Fruit fly (Drosophila melanogaster): Measurements from ENCODE around the gene CG6012.
A peak's percentile ranks its signal among the peaks of the same experiment; 100 is the strongest.

The CG6012 gene

DNA sequence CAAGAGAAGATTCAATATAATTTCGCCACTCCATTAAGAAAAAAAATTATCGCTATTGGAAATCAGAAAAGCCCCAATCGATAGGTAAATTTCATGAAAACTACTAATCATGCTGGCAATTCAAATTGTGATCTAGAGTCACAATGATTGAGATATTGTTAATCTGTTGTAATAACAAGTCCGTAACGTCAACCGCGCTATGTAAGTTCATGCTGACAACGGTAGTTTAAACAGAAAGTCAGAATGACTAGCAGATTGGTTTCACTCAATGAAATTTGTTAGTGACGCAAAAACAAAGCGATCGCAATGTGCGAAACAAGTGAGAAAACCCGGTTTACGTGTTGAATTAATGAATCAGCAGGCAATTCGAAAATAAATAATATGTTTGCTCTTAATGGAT lies 4.2 kb downstream of the CG6012 start:
- no peak for TF ChIP-seq ey (GFP tag; optimal IDR thresholded peaks at IDR 0.05)

DNA sequence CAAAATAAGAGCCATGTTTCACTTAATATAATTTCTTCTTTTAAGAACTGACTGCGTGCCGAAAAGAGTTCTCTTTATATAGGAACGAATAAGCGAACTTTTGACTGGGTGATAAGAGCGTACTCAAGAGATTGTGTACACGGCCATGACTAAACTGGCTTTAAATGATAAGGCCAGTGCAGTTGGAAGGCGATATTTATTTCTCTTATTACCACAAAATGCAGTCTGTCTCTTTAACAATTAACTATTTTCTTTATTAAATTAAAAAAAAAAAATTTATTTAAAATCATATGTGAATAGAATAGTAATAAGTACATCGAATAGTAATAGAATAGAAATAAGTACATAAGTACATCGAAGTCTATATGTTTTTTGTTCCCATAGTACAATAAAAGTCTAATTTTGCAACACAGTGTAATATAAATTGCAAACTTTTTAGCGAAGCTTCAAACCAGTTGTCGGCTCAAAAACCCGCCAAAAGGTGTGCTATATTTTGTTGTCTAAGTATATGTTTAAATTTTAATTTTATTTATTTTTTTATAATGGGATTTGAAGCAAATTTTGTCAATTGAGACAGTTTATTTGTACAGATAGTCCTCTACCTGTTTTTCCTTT lies 8.9 kb downstream of the CG6012 start, which contains the start of gene CG31810:
CG31810 (minus strand) TSS at position 51 of the 615 bp plus-strand sequence.
- TF ChIP-seq CrebA (GFP tag; optimal IDR thresholded peaks at IDR 0.05; ENCODE audit: borderline replicate concordance) (no peak), Dif (GFP tag; optimal IDR thresholded peaks at IDR 0.05; ENCODE audit: partially characterized antibody) (peak; percentile 28), Jra (GFP tag; optimal IDR thresholded peaks at IDR 0.05) (no peak), HLH106 (tag; optimal IDR thresholded peaks at IDR 0.05) (peak; percentile 1), dl (GFP tag; optimal IDR thresholded peaks at IDR 0.05; ENCODE audit: insufficient read depth in 1 of 2, partially characterized antibody in 2 of 2) (peak in 1 of 2 experiments; percentile 31), Myc (optimal IDR thresholded peaks at IDR 0.05) (peak; percentile 36)

DNA sequence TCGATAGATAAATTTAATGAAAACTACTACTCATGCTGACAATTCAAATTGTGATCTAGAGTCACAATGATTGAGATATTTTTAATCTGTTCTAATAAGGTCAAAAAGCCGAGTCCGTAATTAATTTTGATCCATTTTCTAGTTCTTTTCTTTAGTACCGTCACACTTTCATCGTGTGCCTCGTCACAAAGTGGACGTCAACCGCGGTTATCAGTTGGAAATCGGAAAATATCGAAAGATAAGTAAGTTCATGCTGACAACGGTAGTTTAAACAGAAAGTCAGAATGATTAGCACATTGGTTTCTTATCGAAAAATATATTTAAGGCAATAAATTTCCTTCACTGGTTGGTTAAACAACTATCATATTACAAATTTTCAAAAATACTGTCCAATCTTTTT lies 10.8 kb downstream of the CG6012 start:
- TF ChIP-seq Rel (GFP tag; optimal IDR thresholded peaks at IDR 0.05) (no peak), Rel (tag; optimal IDR thresholded peaks at IDR 0.05) (no peak), OdsH (GFP tag; optimal IDR thresholded peaks at IDR 0.05) (no peak), dmrt93B (GFP tag; optimal IDR thresholded peaks at IDR 0.05) (no peak), Hr78 (GFP tag; optimal IDR thresholded peaks at IDR 0.05) (no peak), Dfd (GFP tag; optimal IDR thresholded peaks at IDR 0.05) (no peak), CG9705 (GFP tag; optimal IDR thresholded peaks at IDR 0.05) (no peak), Vsx2 (GFP tag; optimal IDR thresholded peaks at IDR 0.05; ENCODE audit: partially characterized antibody) (no peak), h (GFP tag; optimal IDR thresholded peaks at IDR 0.05) (no peak), dsf (GFP tag; optimal IDR thresholded peaks at IDR 0.05; ENCODE audit: borderline replicate concordance) (no peak), Sp1 (GFP tag; optimal IDR thresholded peaks at IDR 0.05) (no peak), Hr83 (GFP tag; optimal IDR thresholded peaks at IDR 0.05; ENCODE audit: poor library complexity, severe bottlenecking) (no peak), dl (GFP tag; optimal IDR thresholded peaks at IDR 0.05; ENCODE audit: insufficient read depth in 1 of 2, partially characterized antibody in 2 of 2) (no peak), pan (optimal IDR thresholded peaks at IDR 0.05) (no peak), jim (GFP tag; optimal IDR thresholded peaks at IDR 0.05) (no peak), Abd-B (GFP tag; optimal IDR thresholded peaks at IDR 0.05) (no peak), Hnf4 (GFP tag; optimal IDR thresholded peaks at IDR 0.05) (no peak), foxo (GFP tag; optimal IDR thresholded peaks at IDR 0.05) (no peak), br (GFP tag; optimal IDR thresholded peaks at IDR 0.05) (no peak), sage (GFP tag; optimal IDR thresholded peaks at IDR 0.05) (no peak)

DNA sequence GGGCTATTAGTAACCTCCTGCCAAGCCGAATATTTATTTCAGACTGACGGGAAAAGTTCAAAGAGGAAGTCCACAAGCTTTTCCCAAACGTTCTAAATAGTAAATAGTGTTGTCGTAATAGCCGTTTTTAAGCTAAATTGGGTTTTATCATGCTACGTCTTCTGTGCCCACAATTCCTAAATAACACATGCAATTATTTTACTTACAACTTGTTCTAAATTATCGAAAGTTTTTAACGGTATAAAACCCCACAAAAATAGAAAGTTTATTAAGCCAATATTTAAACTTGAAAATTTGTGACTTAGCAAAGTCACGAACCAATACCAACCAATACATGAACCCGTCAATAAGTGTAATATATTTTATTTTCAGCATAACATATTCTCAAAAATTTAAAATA lies 12.6 kb downstream of the CG6012 start, which contains the start of gene CG13284:
CG13284 (minus strand) TSS at position 47 of the 400 bp plus-strand sequence.
- no peak for TF ChIP-seq br (GFP tag; optimal IDR thresholded peaks at IDR 0.05)
- TF ChIP-seq tai (GFP tag; optimal IDR thresholded peaks at IDR 0.05): no peak

DNA sequence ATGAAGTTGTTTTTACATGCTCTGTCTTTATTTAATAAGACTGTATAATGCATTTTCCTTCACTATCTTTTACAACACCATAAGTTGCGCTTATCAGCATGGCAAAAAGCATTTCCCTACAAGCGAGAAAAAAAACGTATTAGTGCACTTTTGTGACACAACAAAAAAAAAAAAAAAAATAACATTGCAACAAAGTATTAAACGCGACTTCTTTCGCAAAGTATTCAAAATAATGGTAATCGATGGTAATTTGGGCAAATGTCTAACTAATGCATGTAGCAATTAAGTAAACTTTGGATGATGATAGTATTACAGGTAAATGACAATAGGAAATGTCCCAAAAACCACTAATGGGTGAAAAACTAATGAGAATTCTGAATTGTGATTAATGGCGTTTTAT lies 13.3 kb downstream of the CG6012 start:
- no peak for TF ChIP-seq fru (GFP tag; optimal IDR thresholded peaks at IDR 0.05)
- no peak for TF ChIP-seq sv (GFP tag; optimal IDR thresholded peaks at IDR 0.05)
- TF ChIP-seq jim (GFP tag; optimal IDR thresholded peaks at IDR 0.05): no peak
- no peak for TF ChIP-seq tai (GFP tag; optimal IDR thresholded peaks at IDR 0.05)
- no peak for TF ChIP-seq br (GFP tag; optimal IDR thresholded peaks at IDR 0.05)
- TF ChIP-seq Mio (GFP tag; optimal IDR thresholded peaks at IDR 0.05): no peak
- TF ChIP-seq CG9705 (GFP tag; optimal IDR thresholded peaks at IDR 0.05): no peak
- no peak for TF ChIP-seq woc (GFP tag; optimal IDR thresholded peaks at IDR 0.05)
- no peak for TF ChIP-seq sage (GFP tag; optimal IDR thresholded peaks at IDR 0.05)
- no peak for TF ChIP-seq OdsH (GFP tag; optimal IDR thresholded peaks at IDR 0.05)
- TF ChIP-seq Rel (GFP tag; optimal IDR thresholded peaks at IDR 0.05): no peak
- no peak for TF ChIP-seq Rel (tag; optimal IDR thresholded peaks at IDR 0.05)
- no peak for TF ChIP-seq CrebA (GFP tag; optimal IDR thresholded peaks at IDR 0.05; ENCODE audit: borderline replicate concordance)
- TF ChIP-seq lola (GFP tag; optimal IDR thresholded peaks at IDR 0.05): no peak
- TF ChIP-seq Jra (GFP tag; optimal IDR thresholded peaks at IDR 0.05): no peak
- TF ChIP-seq brk (GFP tag; optimal IDR thresholded peaks at IDR 0.05): no peak
- TF ChIP-seq h (GFP tag; optimal IDR thresholded peaks at IDR 0.05): no peak
- no peak for TF ChIP-seq HLH106 (tag; optimal IDR thresholded peaks at IDR 0.05)
- no peak for TF ChIP-seq N (GFP tag; optimal IDR thresholded peaks at IDR 0.05)
- no peak for TF ChIP-seq usp (GFP tag; optimal IDR thresholded peaks at IDR 0.05)
- no peak for TF ChIP-seq GATAd (GFP tag; optimal IDR thresholded peaks at IDR 0.05)
